Worm (Caenorhabditis elegans) whole organism, L4 larva: Measurements from ENCODE around the gene T08G2.2.

Experiments
- F49E8.2 ChIP-seq: sonication (generic microtip); optimal IDR thresholded peaks from 2 replicates; lab custom pipeline; 2016; ENCODE audit warnings: missing compliant biosample characterization, mild to moderate bottlenecking, missing genetic modification characterization, borderline replicate concordance
- T20F7.1 ChIP-seq: fragments of 200-800 bp; sonication (Bioruptor generic); optimal IDR thresholded peaks from 2 replicates; lab custom pipeline; 2018; ENCODE audit warnings: mild to moderate bottlenecking, missing genetic modification characterization, missing compliant biosample characterization
- aha-1 ChIP-seq: fragments of 150-350 bp; peaks from one replicate; lab custom pipeline; 2014; ENCODE audit warnings: missing biosample characterization, missing genetic modification characterization
- dmd-9 ChIP-seq: fragments of 200-800 bp; sonication (Bioruptor generic); IDR thresholded peaks from 2 replicates; pipeline ENCODE4 v1.3.6; 2022; ENCODE audit warnings: missing genetic modification reagents, missing genetic modification characterization, missing compliant biosample characterization
- lim-7 ChIP-seq: fragments of 200-800 bp; sonication (Bioruptor generic); IDR thresholded peaks from 2 replicates; pipeline ENCODE4 v1.3.6; 2022; ENCODE audit warnings: missing genetic modification characterization, missing compliant biosample characterization
- nhr-11 ChIP-seq: fragments of 150-350 bp; optimal IDR thresholded peaks from 2 replicates; lab custom pipeline; 2014; ENCODE audit warnings: missing biosample characterization, missing genetic modification characterization
- nhr-111 ChIP-seq: fragments of 200-800 bp; sonication (Bioruptor generic); optimal IDR thresholded peaks from 2 replicates; lab custom pipeline; 2018; ENCODE audit warnings: mild to moderate bottlenecking, missing genetic modification characterization, missing compliant biosample characterization
- nhr-237 ChIP-seq: sonication (generic microtip); optimal IDR thresholded peaks from 2 replicates; lab custom pipeline; 2017; ENCODE audit warnings: missing biosample characterization, missing genetic modification characterization
- skn-1 ChIP-seq: fragments of 150-350 bp; optimal IDR thresholded peaks from 2 replicates; lab custom pipeline; 2014; ENCODE audit warnings: missing biosample characterization, missing genetic modification characterization
- unc-62 ChIP-seq, 3 experiments: fragments of 150-350 bp in 1 of 3; sonication (generic microtip); optimal IDR thresholded peaks in 2 of 3; peaks in 1 of 3; 1 replicate in 1 of 3; 2 replicates in 2 of 3; lab custom pipeline; 2014 to 2017; ENCODE audit warnings: missing biosample characterization in 3 of 3, missing genetic modification characterization in 3 of 3, missing genetic modification reagents in 3 of 3, missing genotype in 1 of 3
- zip-2 ChIP-seq: fragments of 150-350 bp; optimal IDR thresholded peaks from 2 replicates; lab custom pipeline; 2014; ENCODE audit warnings: missing biosample characterization, missing genetic modification characterization

Gene T08G2.2

ce11 chrX:17168086-17168485, 41.1 kb downstream of the T08G2.2 start:
- no peak for TF ChIP-seq nhr-111
- TF ChIP-seq unc-62 (GFP tag; optimal IDR thresholded peaks at IDR 0.05 in 1 of 2; lab: Kevin White, UChicago) = peak in 1 of 2 experiments; percentile 97
- no peak for TF ChIP-seq unc-62 (tag; optimal IDR thresholded peaks at IDR 0.05; lab: Kevin White, UChicago)

DNA sequence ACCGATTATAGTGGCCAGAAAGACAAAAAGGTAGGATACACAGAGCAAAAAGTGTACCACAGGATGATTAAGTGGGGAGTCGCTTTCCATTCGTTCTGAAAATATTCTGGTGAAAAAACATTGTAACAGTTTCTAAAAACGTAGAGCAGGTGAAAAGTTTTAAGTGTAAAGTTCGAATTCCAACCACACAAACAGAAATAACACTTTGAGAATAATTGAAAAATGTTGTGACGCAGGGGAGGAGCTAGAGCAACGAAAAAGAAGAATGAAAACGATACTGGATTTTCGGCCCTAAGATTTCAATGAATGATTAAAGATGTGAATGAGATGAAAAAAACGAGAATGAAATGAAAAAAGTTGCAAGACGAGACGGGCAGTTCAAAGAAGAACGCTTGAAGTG, 51.3 kb downstream of the T08G2.2 start, which contains the start of gene npr-21:
Gene npr-21, minus strand, starts transcription at position 101 of the 400 bp plus-strand sequence.
- TF ChIP-seq nhr-237 (tag; lab: Kevin White, UChicago) = no peak
- no peak for TF ChIP-seq F49E8.2 (tag; lab: Kevin White, UChicago)
- TF ChIP-seq skn-1 (tag; lab: Kevin White, UChicago) = no peak
- no peak for TF ChIP-seq lim-7 (GFP tag; lab: Robert Waterston, UW)
- no peak for TF ChIP-seq nhr-11 (tag; lab: Kevin White, UChicago)

- no peak for TF ChIP-seq zip-2
- peak in 1 of 2 experiments; percentile 85 for TF ChIP-seq unc-62 (GFP tag; optimal IDR thresholded peaks at IDR 0.05 in 1 of 2; lab: Kevin White, UChicago)
- TF ChIP-seq unc-62 (tag; optimal IDR thresholded peaks at IDR 0.05; lab: Kevin White, UChicago) = no peak
- TF ChIP-seq aha-1 (tag; lab: Kevin White, UChicago) = peak; percentile 54
- TF ChIP-seq T20F7.1 (GFP tag; lab: Kevin White, UChicago) = no peak
- TF ChIP-seq dmd-9 = no peak
Observed at ce11 chrX:17157089-17157488, 52.1 kb downstream of the T08G2.2 start.
